Worm (Caenorhabditis elegans) whole organism, L1 larva: ENCODE data around the gene K06A4.6.

Experiments
- ces-1 ChIP-seq: fragments of 150-350 bp; optimal IDR thresholded peaks from 2 replicates; lab custom pipeline; 2014; ENCODE audit warnings: missing biosample characterization, missing genetic modification reagents, missing genetic modification characterization
- mdl-1 ChIP-seq, 2 experiments: fragments of 150-350 bp; optimal IDR thresholded peaks; 2 replicates each; lab custom pipeline; 2014 to 2017; ENCODE audit warnings: missing biosample characterization in 2 of 2, missing genetic modification characterization in 2 of 2, inconsistent platforms in 1 of 2
- nhr-237 ChIP-seq: fragments of 150-350 bp; optimal IDR thresholded peaks from 2 replicates; lab custom pipeline; 2014; ENCODE audit warnings: missing biosample characterization, missing genetic modification characterization
- nhr-76 ChIP-seq: sonication (generic microtip); optimal IDR thresholded peaks from 2 replicates; lab custom pipeline; 2017; ENCODE audit warnings: missing biosample characterization, missing genetic modification characterization
- nhr-77 ChIP-seq: fragments of 150-350 bp; optimal IDR thresholded peaks from 2 replicates; lab custom pipeline; 2014; ENCODE audit warnings: missing biosample characterization, missing genetic modification characterization
- skn-1 ChIP-seq: fragments of 150-350 bp; optimal IDR thresholded peaks from 2 replicates; lab custom pipeline; 2014; ENCODE audit warnings: missing biosample characterization, missing genetic modification characterization
- vab-15 ChIP-seq: sonication (generic microtip); optimal IDR thresholded peaks from 2 replicates; lab custom pipeline; 2017; ENCODE audit warnings: missing genotype, mild to moderate bottlenecking, missing genetic modification characterization, missing compliant biosample characterization

ce11 chrV:9453933-9454332 lies 26.5 kb downstream of the K06A4.6 start:
- no peak for TF ChIP-seq ces-1 (GFP tag; lab: Kevin White, UChicago)
- TF ChIP-seq nhr-237: no peak
- TF ChIP-seq vab-15 (tag; lab: Kevin White, UChicago): no peak
- TF ChIP-seq nhr-77 (tag; lab: Kevin White, UChicago): no peak
- no peak for TF ChIP-seq skn-1
- TF ChIP-seq nhr-76 (tag; lab: Kevin White, UChicago): no peak
- TF ChIP-seq mdl-1 (tag; optimal IDR thresholded peaks at IDR 0.05; lab: Kevin White, UChicago): no peak
